Worm (Caenorhabditis elegans): Measurements from ENCODE around the gene hyl-2.

The hyl-2 gene

ce11 chrX:4662964-4663684 lies 36.1 kb downstream of the hyl-2 start:
- TF ChIP-seq mdl-1 (tag; optimal IDR thresholded peaks at IDR 0.05) (peak in 1 of 2 experiments; percentile 31), ceh-32 (tag; optimal IDR thresholded peaks at IDR 0.05; ENCODE audit: poor library complexity) (no peak), lin-39 (tag; optimal IDR thresholded peaks at IDR 0.05) (no peak), zfp-2 (tag; optimal IDR thresholded peaks at IDR 0.05) (no peak), nhr-42 (GFP tag; IDR thresholded peaks at IDR 0.05) (no peak), dve-1 (tag; optimal IDR thresholded peaks at IDR 0.05; ENCODE audit: insufficient read depth) (peak; percentile 38), F49E8.2 (tag; optimal IDR thresholded peaks at IDR 0.05; ENCODE audit: borderline replicate concordance) (no peak), pha-4 (GFP tag; IDR thresholded peaks at IDR 0.05) (no peak), pha-4 (tag; optimal IDR thresholded peaks at IDR 0.05) (no peak), snpc-1.2 (GFP tag; IDR thresholded peaks at IDR 0.05) (no peak), ceh-28 (tag; optimal IDR thresholded peaks at IDR 0.05) (no peak), R02D3.7 (tag; optimal IDR thresholded peaks at IDR 0.05) (no peak), dmd-8 (GFP tag; IDR thresholded peaks at IDR 0.05) (no peak), ceh-44 (GFP tag; IDR thresholded peaks at IDR 0.05) (no peak), F10B5.3 (tag; optimal IDR thresholded peaks at IDR 0.05) (no peak), madf-5 (GFP tag; IDR thresholded peaks at IDR 0.05) (no peak), nhr-48 (tag; optimal IDR thresholded peaks at IDR 0.05) (no peak), Y48G9A.11 (GFP tag; IDR thresholded peaks at IDR 0.05) (no peak), unc-62 (GFP tag; optimal IDR thresholded peaks at IDR 0.05 in 1 of 2) (peak in 1 of 2 experiments; percentile 17), unc-62 (tag; optimal IDR thresholded peaks at IDR 0.05) (no peak), lim-7 (GFP tag; IDR thresholded peaks at IDR 0.05) (no peak), daf-16 (GFP tag; optimal IDR thresholded peaks at IDR 0.05) (no peak), daf-16 (tag; optimal IDR thresholded peaks at IDR 0.05) (peak; percentile 44), Y75B8A.6 (GFP tag; IDR thresholded peaks at IDR 0.05) (no peak), mes-2 (tag; optimal IDR thresholded peaks at IDR 0.05; ENCODE audit: poor library complexity, severe bottlenecking) (no peak), ceh-62 (tag; optimal IDR thresholded peaks at IDR 0.05) (no peak), mxl-2 (GFP tag; conservative IDR thresholded peaks at IDR 0.05) (no peak), cey-2 (tag; optimal IDR thresholded peaks at IDR 0.05; ENCODE audit: borderline replicate concordance, insufficient read depth) (no peak), jun-1 (tag; optimal IDR thresholded peaks at IDR 0.05) (no peak), nhr-28 (tag; optimal IDR thresholded peaks at IDR 0.05) (peak; percentile 47), nhr-6 (tag; optimal IDR thresholded peaks at IDR 0.05) (no peak), Y105C5A.15 (GFP tag; IDR thresholded peaks at IDR 0.05) (no peak), mep-1 (tag; optimal IDR thresholded peaks at IDR 0.05) (no peak)

ce11 chrX:4662293-4662825 lies 36.9 kb downstream of the hyl-2 start:
- no peak for TF ChIP-seq egl-43 (GFP tag; IDR thresholded peaks at IDR 0.05)
- TF ChIP-seq spr-3 (GFP tag; optimal IDR thresholded peaks at IDR 0.05) = no peak
- TF ChIP-seq nhr-10 (tag; optimal IDR thresholded peaks at IDR 0.05) = peak; percentile 21
- no peak for TF ChIP-seq tra-1 (GFP tag; IDR thresholded peaks at IDR 0.05)
- TF ChIP-seq hlh-11 (tag; optimal IDR thresholded peaks at IDR 0.05) = peak; percentile 70
- no peak for TF ChIP-seq aly-2 (tag; optimal IDR thresholded peaks at IDR 0.05)
- TF ChIP-seq nhr-76 (tag; optimal IDR thresholded peaks at IDR 0.05) = no peak
- peak; percentile 11 for TF ChIP-seq duxl-1 (tag; optimal IDR thresholded peaks at IDR 0.05; ENCODE audit: poor library complexity)
- peak; percentile 69 for TF ChIP-seq dve-1 (tag; optimal IDR thresholded peaks at IDR 0.05; ENCODE audit: insufficient read depth)
- no peak for TF ChIP-seq ZK337.2 (GFP tag; IDR thresholded peaks at IDR 0.05)
- TF ChIP-seq lin-13 (GFP tag; optimal IDR thresholded peaks at IDR 0.05) = no peak
- TF ChIP-seq cey-2 (tag; optimal IDR thresholded peaks at IDR 0.05; ENCODE audit: borderline replicate concordance, insufficient read depth) = no peak
- no peak for TF ChIP-seq pha-4 (GFP tag; IDR thresholded peaks at IDR 0.05)
- TF ChIP-seq pha-4 (tag; optimal IDR thresholded peaks at IDR 0.05) = peak; percentile 87
- TF ChIP-seq nhr-6 (tag; optimal IDR thresholded peaks at IDR 0.05) = peak; percentile 77
- peak; percentile 24 for TF ChIP-seq mes-2 (tag; optimal IDR thresholded peaks at IDR 0.05; ENCODE audit: poor library complexity, severe bottlenecking)
- TF ChIP-seq daf-19 (GFP tag; conservative IDR thresholded peaks at IDR 0.05) = no peak
- TF ChIP-seq nhr-25 (tag; optimal IDR thresholded peaks at IDR 0.05; ENCODE audit: borderline replicate concordance, insufficient read depth) = peak; percentile 62
- no peak for TF ChIP-seq sdz-12 (GFP tag; optimal IDR thresholded peaks at IDR 0.05)
- no peak for TF ChIP-seq unc-39 (tag; optimal IDR thresholded peaks at IDR 0.05)
- TF ChIP-seq mxl-2 (GFP tag; conservative IDR thresholded peaks at IDR 0.05) = no peak
- no peak for TF ChIP-seq dmd-8 (GFP tag; IDR thresholded peaks at IDR 0.05)
- TF ChIP-seq nhr-77 (tag; optimal IDR thresholded peaks at IDR 0.05) = peak; percentile 49
- TF ChIP-seq zfp-3 (GFP tag; conservative IDR thresholded peaks at IDR 0.05) = no peak

Data from whole organism, L4 larva.